Fruit fly (Drosophila melanogaster) whole organism, wandering third instar larva: ENCODE data around the gene ATP7.

ENCODE experiments used
- Dfd ChIP-seq: fragments of >200 bp; optimal IDR thresholded peaks from 2 replicates; lab custom pipeline; 2017; ENCODE audit warnings: missing biosample characterization, missing genetic modification characterization
- Hr78 ChIP-seq: fragments of >200 bp; optimal IDR thresholded peaks from 2 replicates; lab custom pipeline; 2017; ENCODE audit warnings: missing biosample characterization, missing genetic modification characterization
- Myc ChIP-seq: fragments of >200 bp; optimal IDR thresholded peaks from 2 replicates; lab custom pipeline; 2017
- dsf ChIP-seq: sonication (Bioruptor generic); optimal IDR thresholded peaks from 2 replicates; lab custom pipeline; 2016; ENCODE audit warnings: missing biosample characterization, missing genetic modification characterization, borderline replicate concordance
- psq ChIP-seq: fragments of 200-800 bp; sonication (Bioruptor generic); optimal IDR thresholded peaks from 3 replicates; lab custom pipeline; 2017; ENCODE audit warnings: missing biosample characterization, mild to moderate bottlenecking, missing genetic modification characterization, moderate library complexity
- sage ChIP-seq: fragments of 200-800 bp; sonication (Bioruptor generic); optimal IDR thresholded peaks from 2 replicates; lab custom pipeline; 2016; ENCODE audit warnings: missing biosample characterization, mild to moderate bottlenecking, missing genetic modification characterization

- no peak for TF ChIP-seq dsf (GFP tag; lab: Kevin White, UChicago)
- no peak for TF ChIP-seq Hr78 (GFP tag; lab: Kevin White, UChicago)
- no peak for TF ChIP-seq psq
- no peak for TF ChIP-seq Myc (lab: Kevin White, UChicago)
- no peak for TF ChIP-seq sage (GFP tag; lab: Kevin White, UChicago)
- TF ChIP-seq Dfd (GFP tag; lab: Kevin White, UChicago), result no peak
Measured at dm6 chrX:11848507-11849264, 6.1 kb upstream of the ATP7 start.
